Fruit fly (Drosophila melanogaster): ENCODE measurements around the gene CG9747.

DNA sequence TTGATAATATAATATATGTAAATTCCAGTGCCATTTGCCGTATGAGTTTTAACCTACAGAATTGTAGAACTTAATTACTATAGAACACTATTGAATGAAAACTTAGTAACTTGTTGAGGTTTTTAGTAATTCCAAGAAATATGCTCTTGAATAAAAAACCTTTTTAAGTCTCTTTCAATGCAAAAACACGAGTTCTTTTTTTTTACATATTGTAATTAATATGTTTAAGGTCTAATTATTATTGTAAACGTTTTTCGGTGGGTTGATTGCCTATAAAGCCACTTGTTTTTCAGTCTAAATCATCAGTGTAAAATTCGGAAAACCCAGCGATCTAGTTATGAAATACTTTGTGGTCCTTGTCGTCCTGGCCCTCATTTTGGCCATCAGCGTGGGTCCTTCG, 18.6 kb upstream of the CG9747 start, which contains the start of gene Anp:
- TF ChIP-seq CG8478 (optimal IDR thresholded peaks at IDR 0.05) (no peak), CTCF (optimal IDR thresholded peaks at IDR 0.05) (no peak)
